Fruit fly (Drosophila melanogaster) whole organism, embryonic: Measurements from ENCODE around the gene CG7607.

Source experiments
- Antp ChIP-seq: fragments of 200-800 bp; sonication (Bioruptor generic); optimal IDR thresholded peaks from 3 replicates; lab custom pipeline; 2016; ENCODE audit warnings: missing biosample characterization, missing genetic modification characterization
- BtbVII ChIP-seq: fragments of 200-800 bp; sonication (Bioruptor generic); optimal IDR thresholded peaks from 3 replicates; lab custom pipeline; 2017; ENCODE audit warnings: missing biosample characterization, mild to moderate bottlenecking, missing genetic modification characterization
- CG10979 ChIP-seq: fragments of 200-800 bp; sonication (Bioruptor generic); optimal IDR thresholded peaks from 2 replicates; lab custom pipeline; 2018; ENCODE audit warnings: missing biosample characterization, mild to moderate bottlenecking, missing genetic modification characterization, moderate library complexity
- CG11696 ChIP-seq: fragments of 200-800 bp; sonication (Bioruptor generic); IDR thresholded peaks from 2 replicates; pipeline ENCODE4 v1.3.6; 2022; ENCODE audit warnings: missing biosample characterization, missing genetic modification characterization
- CG14050 ChIP-seq: fragments of 200-800 bp; sonication (Bioruptor generic); IDR thresholded peaks from 3 replicates; pipeline ENCODE4 v1.3.6; 2022; ENCODE audit warnings: missing biosample characterization, missing genetic modification characterization
- CG15479 ChIP-seq: fragments of 200-800 bp; sonication (Bioruptor generic); optimal IDR thresholded peaks from 3 replicates; lab custom pipeline; 2019; ENCODE audit warnings: missing biosample characterization, mild to moderate bottlenecking, missing genetic modification characterization, moderate library complexity
- CG1603 ChIP-seq: fragments of 200-800 bp; sonication (Bioruptor generic); optimal IDR thresholded peaks from 2 replicates; lab custom pipeline; 2019; ENCODE audit warnings: missing biosample characterization, mild to moderate bottlenecking, missing genetic modification characterization, moderate library complexity
- CG2129 ChIP-seq: fragments of 200-800 bp; sonication (Bioruptor generic); IDR thresholded peaks from 2 replicates; pipeline ENCODE4 v1.3.6; 2022; ENCODE audit warnings: missing biosample characterization, missing genetic modification characterization; ENCODE audit not compliant: partially characterized antibody
- CG2712 ChIP-seq: fragments of 200-800 bp; optimal IDR thresholded peaks from 3 replicates; lab custom pipeline; 2019; ENCODE audit warnings: missing biosample characterization, mild to moderate bottlenecking, missing genetic modification characterization, moderate library complexity
- CG30020 ChIP-seq: fragments of 200-800 bp; optimal IDR thresholded peaks from 2 replicates; lab custom pipeline; 2019; ENCODE audit warnings: missing biosample characterization, mild to moderate bottlenecking, missing genetic modification characterization, moderate library complexity
- CG3065 ChIP-seq: fragments of 200-800 bp; sonication (Bioruptor generic); optimal IDR thresholded peaks from 2 replicates; lab custom pipeline; 2016; ENCODE audit warnings: missing biosample characterization, missing genetic modification characterization
- CG3163 ChIP-seq: fragments of 200-800 bp; sonication (Bioruptor generic); optimal IDR thresholded peaks from 3 replicates; lab custom pipeline; 2016; ENCODE audit warnings: missing biosample characterization, missing genetic modification characterization
- CG3281 ChIP-seq: fragments of 200-800 bp; sonication (Bioruptor generic); optimal IDR thresholded peaks from 3 replicates; lab custom pipeline; 2017; ENCODE audit warnings: missing biosample characterization, mild to moderate bottlenecking, missing genetic modification characterization
- CG4404 ChIP-seq: fragments of 200-800 bp; sonication (Bioruptor generic); IDR thresholded peaks from 2 replicates; pipeline ENCODE4 v1.3.6; 2022; ENCODE audit warnings: missing biosample characterization, missing genetic modification characterization
- CG6765 ChIP-seq: fragments of 200-800 bp; sonication (Bioruptor generic); optimal IDR thresholded peaks from 3 replicates; lab custom pipeline; 2017; ENCODE audit warnings: missing biosample characterization, mild to moderate bottlenecking, missing genetic modification characterization
- CG6791 ChIP-seq: fragments of 200-800 bp; sonication (Bioruptor generic); IDR thresholded peaks from 3 replicates; pipeline ENCODE4 v1.3.6; 2022; ENCODE audit warnings: missing biosample characterization, missing genetic modification characterization; ENCODE audit not compliant: partially characterized antibody
- CG7987 ChIP-seq: fragments of 200-800 bp; sonication (Bioruptor generic); optimal IDR thresholded peaks from 2 replicates; lab custom pipeline; 2018; ENCODE audit warnings: missing biosample characterization, mild to moderate bottlenecking, missing genetic modification characterization, moderate library complexity
- CG8290 ChIP-seq, 3 experiments: fragments of 200-800 bp; sonication (Bioruptor generic); optimal IDR thresholded peaks; 2 replicates each; lab custom pipeline; 2016 to 2019; ENCODE audit warnings: missing biosample characterization in 3 of 3, missing genetic modification characterization in 3 of 3, mild to moderate bottlenecking in 2 of 3, moderate library complexity in 1 of 3
- CG8478 ChIP-seq: fragments of >200 bp; optimal IDR thresholded peaks from 2 replicates; lab custom pipeline; 2018
- CG9932 ChIP-seq: fragments of 200-800 bp; sonication (Bioruptor generic); IDR thresholded peaks from 2 replicates; pipeline ENCODE4 v1.3.6; 2022; ENCODE audit warnings: missing biosample characterization, missing genetic modification characterization
- CTCF ChIP-seq: fragments of 200-800 bp; sonication (Bioruptor generic); optimal IDR thresholded peaks from 2 replicates; lab custom pipeline; 2017; ENCODE audit warnings: missing biosample characterization, mild to moderate bottlenecking, missing genetic modification characterization, moderate library complexity
- Dip3 ChIP-seq: fragments of 200-800 bp; sonication (Bioruptor generic); optimal IDR thresholded peaks from 3 replicates; lab custom pipeline; 2016; ENCODE audit warnings: missing biosample characterization, missing genetic modification characterization
- Dp ChIP-seq: fragments of 200-800 bp; sonication (Bioruptor generic); optimal IDR thresholded peaks from 2 replicates; lab custom pipeline; 2018; ENCODE audit warnings: missing biosample characterization, mild to moderate bottlenecking, missing genetic modification characterization, moderate library complexity
- Hr39 ChIP-seq: fragments of >200 bp; optimal IDR thresholded peaks from 2 replicates; lab custom pipeline; 2017
- Hr51 ChIP-seq, 2 experiments: fragments of 200-800 bp; sonication (Bioruptor generic); optimal IDR thresholded peaks; 2 replicates in 1 of 2; 3 replicates in 1 of 2; lab custom pipeline; 2016 to 2018; ENCODE audit warnings: missing biosample characterization in 2 of 2, missing genetic modification characterization in 2 of 2, mild to moderate bottlenecking in 1 of 2, moderate library complexity in 1 of 2
- Hr78 ChIP-seq, 2 experiments: fragments of 200-800 bp in 1 of 2; fragments of >200 bp in 1 of 2; sonication (Bioruptor generic) in 1 of 2; optimal IDR thresholded peaks; 2 replicates each; lab custom pipeline; 2017 to 2019; ENCODE audit warnings: missing biosample characterization in 2 of 2, missing genetic modification characterization in 2 of 2, mild to moderate bottlenecking in 1 of 2, moderate library complexity in 1 of 2
- Lpt ChIP-seq: fragments of >200 bp; optimal IDR thresholded peaks from 2 replicates; lab custom pipeline; 2018; ENCODE audit warnings: missing biosample characterization, missing genetic modification characterization
- Mad ChIP-seq: fragments of 200-800 bp; sonication (Bioruptor generic); optimal IDR thresholded peaks from 2 replicates; lab custom pipeline; 2016; ENCODE audit warnings: missing biosample characterization, missing genetic modification characterization
- Med ChIP-seq: fragments of 200-800 bp; sonication (Bioruptor generic); peaks from one replicate; lab custom pipeline; 2016; ENCODE audit warnings: missing biosample characterization, missing genetic modification characterization, mild to moderate bottlenecking, inconsistent platforms, moderate library complexity
- NK7.1 ChIP-seq: fragments of 200-800 bp; sonication (Bioruptor generic); optimal IDR thresholded peaks from 3 replicates; lab custom pipeline; 2016; ENCODE audit warnings: missing biosample characterization, missing genetic modification characterization
- Rx ChIP-seq: fragments of 200-800 bp; sonication (Bioruptor generic); IDR thresholded peaks from 2 replicates; pipeline ENCODE4 v1.3.6; 2022; ENCODE audit warnings: missing biosample characterization, missing genetic modification characterization
- Trl ChIP-seq, 3 experiments: fragments of >200 bp in 2 of 3; fragments of 200-800 bp in 1 of 3; sonication (Bioruptor generic) in 1 of 3; optimal IDR thresholded peaks; 2 replicates in 1 of 3; 3 replicates in 2 of 3; lab custom pipeline; 2016 to 2017; ENCODE audit warnings: missing biosample characterization in 1 of 3, missing genetic modification characterization in 1 of 3
- YL-1 ChIP-seq: fragments of 200-800 bp; sonication (Bioruptor generic); optimal IDR thresholded peaks from 3 replicates; lab custom pipeline; 2017; ENCODE audit warnings: missing biosample characterization, mild to moderate bottlenecking, missing genetic modification characterization
- amos ChIP-seq: fragments of 200-800 bp; sonication (Bioruptor generic); IDR thresholded peaks from 2 replicates; pipeline ENCODE4 v1.3.6; 2022; ENCODE audit warnings: missing biosample characterization, missing genetic modification characterization; ENCODE audit not compliant: partially characterized antibody
- ci ChIP-seq: fragments of 200-800 bp; sonication (Bioruptor generic); IDR thresholded peaks from 3 replicates; pipeline ENCODE4 v1.3.6; 2022; ENCODE audit warnings: missing biosample characterization, missing genetic modification characterization
- fru ChIP-seq: fragments of >200 bp; optimal IDR thresholded peaks from 2 replicates; lab custom pipeline; 2017
- gsb ChIP-seq: fragments of 200-800 bp; sonication (Bioruptor generic); IDR thresholded peaks from 2 replicates; pipeline ENCODE4 v1.3.6; 2022; ENCODE audit warnings: missing biosample characterization, missing genetic modification characterization
- jigr1 ChIP-seq: fragments of 200-800 bp; sonication (Bioruptor generic); IDR thresholded peaks from 3 replicates; pipeline ENCODE4 v1.3.6; 2022; ENCODE audit warnings: missing biosample characterization, missing genetic modification characterization
- ken ChIP-seq: fragments of 200-800 bp; sonication (Bioruptor generic); IDR thresholded peaks from 3 replicates; pipeline ENCODE4 v1.3.6; 2022; ENCODE audit warnings: missing biosample characterization, missing genetic modification characterization
- mld ChIP-seq: fragments of 200-800 bp; sonication (Bioruptor generic); IDR thresholded peaks from 3 replicates; pipeline ENCODE4 v1.3.6; 2022; ENCODE audit warnings: missing biosample characterization, missing genetic modification characterization; ENCODE audit not compliant: partially characterized antibody
- nmo ChIP-seq: fragments of 200-800 bp; sonication (Bioruptor generic); optimal IDR thresholded peaks from 2 replicates; lab custom pipeline; 2018; ENCODE audit warnings: missing biosample characterization, mild to moderate bottlenecking, missing genetic modification characterization, moderate library complexity
- pho ChIP-seq: fragments of 200-800 bp; sonication (Bioruptor generic); optimal IDR thresholded peaks from 2 replicates; lab custom pipeline; 2016; ENCODE audit warnings: missing biosample characterization, missing genetic modification characterization
- psq ChIP-seq: fragments of 200-800 bp; sonication (Bioruptor generic); optimal IDR thresholded peaks from 2 replicates; lab custom pipeline; 2017; ENCODE audit warnings: missing biosample characterization, missing genetic modification characterization
- row ChIP-seq: fragments of 200-800 bp; sonication (Bioruptor generic); IDR thresholded peaks from 3 replicates; pipeline ENCODE4 v1.3.6; 2022; ENCODE audit warnings: missing biosample characterization, missing genetic modification characterization
- tin ChIP-seq: fragments of 200-800 bp; sonication (Bioruptor generic); optimal IDR thresholded peaks from 3 replicates; lab custom pipeline; 2016; ENCODE audit warnings: missing biosample characterization, missing genetic modification characterization
- toy ChIP-seq: fragments of 200-800 bp; sonication (Bioruptor generic); IDR thresholded peaks from 2 replicates; pipeline ENCODE4 v1.3.6; 2022; ENCODE audit warnings: missing biosample characterization, missing genetic modification characterization
- trh ChIP-seq: fragments of 200-800 bp; sonication (Bioruptor generic); optimal IDR thresholded peaks from 2 replicates; lab custom pipeline; 2016; ENCODE audit warnings: missing biosample characterization, missing genetic modification characterization
- vfl ChIP-seq: fragments of 200-800 bp; sonication (Bioruptor generic); optimal IDR thresholded peaks from 2 replicates; lab custom pipeline; 2016; ENCODE audit warnings: missing biosample characterization, missing genetic modification characterization
- vvl ChIP-seq: fragments of 200-800 bp; sonication (Bioruptor generic); IDR thresholded peaks from 2 replicates; pipeline ENCODE4 v1.3.6; 2022; ENCODE audit warnings: missing biosample characterization, missing genetic modification characterization

The CG7607 gene

DNA sequence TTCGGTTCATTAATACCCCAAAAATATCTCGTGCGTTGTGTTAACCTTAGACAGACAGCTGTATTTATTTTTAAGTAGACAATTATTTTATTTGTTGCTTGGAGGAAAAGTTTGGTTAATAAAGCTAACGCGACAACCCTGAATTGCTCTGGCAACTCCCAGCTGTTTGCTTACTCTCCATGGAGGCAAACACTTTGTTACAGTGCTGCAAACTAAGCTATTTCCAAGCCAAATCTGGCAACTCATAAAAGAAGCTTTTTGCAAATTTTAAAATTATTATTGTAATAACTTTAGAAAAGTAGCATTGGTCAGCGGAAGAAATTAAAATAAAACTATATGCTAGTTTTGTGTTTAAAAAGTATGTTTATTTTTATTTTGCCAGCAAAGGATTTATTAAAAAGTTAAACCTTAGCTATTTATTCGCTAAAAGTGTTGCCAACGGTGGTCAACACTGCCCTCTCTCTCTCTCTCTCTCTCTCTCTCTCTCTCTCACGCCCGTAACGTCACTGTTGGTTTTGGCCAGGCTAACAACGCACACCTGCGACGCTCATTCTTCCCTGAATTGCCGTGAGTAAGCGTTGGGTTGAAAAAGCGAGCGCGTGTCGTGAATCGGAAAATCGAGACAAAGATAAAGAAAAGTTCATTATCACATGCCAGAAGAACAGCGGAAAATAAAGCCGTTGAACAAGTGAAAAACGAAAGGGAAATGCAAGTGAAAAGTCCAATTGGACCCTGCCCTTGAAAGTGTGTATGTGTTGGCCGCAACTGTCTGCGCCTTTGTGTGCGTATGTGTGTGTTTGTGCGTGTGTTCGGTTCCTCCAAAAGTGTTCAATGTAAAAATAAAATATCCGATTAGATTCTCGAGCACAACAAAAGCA lies 16.1 kb downstream of the CG7607 start (continued):
- peak; percentile 89 for TF ChIP-seq CG9932 (GFP tag; lab: Robert Waterston, UW)
- no peak for TF ChIP-seq CG6791
- TF ChIP-seq Rx (GFP tag; lab: Robert Waterston, UW), result peak; percentile 90
- TF ChIP-seq CG7987, result peak; percentile 75
- TF ChIP-seq Med (GFP tag; lab: Kevin White, UChicago), result peak; percentile 99
- peak; percentile 85 for TF ChIP-seq ken (GFP tag; lab: Robert Waterston, UW)
- TF ChIP-seq Hr39, result no peak
- TF ChIP-seq pho (GFP tag; lab: Kevin White, UChicago), result peak; percentile 93
- peak; percentile 73; the same call in 2 of the 3 replicates for TF ChIP-seq jigr1
- TF ChIP-seq CG14050 (GFP tag; lab: Robert Waterston, UW), result peak; percentile 83
- TF ChIP-seq Mad (GFP tag; lab: Kevin White, UChicago), result peak; percentile 64
- TF ChIP-seq Trl (optimal IDR thresholded peaks at IDR 0.05; lab: Kevin White, UChicago), result peak; percentile 79 to 98
- TF ChIP-seq Trl (GFP tag; optimal IDR thresholded peaks at IDR 0.05; lab: Kevin White, UChicago), result peak; percentile 93
- peak; percentile 80 to 86 for TF ChIP-seq Hr51 (GFP tag; optimal IDR thresholded peaks at IDR 0.05; lab: Kevin White, UChicago)
- no peak for TF ChIP-seq fru (lab: Kevin White, UChicago)
- no peak for TF ChIP-seq Lpt (GFP tag; lab: Kevin White, UChicago)
- TF ChIP-seq CG11696 (GFP tag; lab: Robert Waterston, UW), result peak; percentile 92
- TF ChIP-seq CG30020 (tag; lab: Kevin White, UChicago), result peak; percentile 2
- peak; percentile 82 for TF ChIP-seq CG10979 (tag; lab: Kevin White, UChicago)
- peak; percentile 91 for TF ChIP-seq CG1603 (tag; lab: Kevin White, UChicago)
- peak; percentile 79 for TF ChIP-seq tin (GFP tag; lab: Kevin White, UChicago)
- peak; percentile 30 for TF ChIP-seq CG8290 (GFP tag; optimal IDR thresholded peaks at IDR 0.05; lab: Kevin White, UChicago)
- TF ChIP-seq CG8290 (tag; optimal IDR thresholded peaks at IDR 0.05; lab: Kevin White, UChicago), result peak; percentile 26 to 93
- TF ChIP-seq CG3281 (GFP tag; lab: Kevin White, UChicago), result peak; percentile 90
- peak; percentile 88 for TF ChIP-seq Dip3 (GFP tag; lab: Kevin White, UChicago)
- TF ChIP-seq vvl (GFP tag; lab: Robert Waterston, UW), result peak; percentile 98
- TF ChIP-seq amos (GFP tag; lab: Robert Waterston, UW), result peak; percentile 23; the same call in 1 of the 2 replicates
- TF ChIP-seq psq (GFP tag; lab: Kevin White, UChicago), result peak; percentile 52
- no peak for TF ChIP-seq CG8478 (lab: Kevin White, UChicago)
- TF ChIP-seq toy, result peak; percentile 85
- peak; percentile 89 for TF ChIP-seq CG6765 (GFP tag; lab: Kevin White, UChicago)
- peak; percentile 39 for TF ChIP-seq CTCF (GFP tag; lab: Kevin White, UChicago)
- TF ChIP-seq Antp (GFP tag; lab: Kevin White, UChicago), result peak; percentile 93
- TF ChIP-seq CG2129 (GFP tag; lab: Robert Waterston, UW), result no peak
- TF ChIP-seq gsb, result peak; percentile 87
- TF ChIP-seq nmo (GFP tag; lab: Kevin White, UChicago), result peak; percentile 58
- TF ChIP-seq Hr78 (GFP tag; optimal IDR thresholded peaks at IDR 0.05; lab: Kevin White, UChicago), result no peak
- TF ChIP-seq CG15479 (GFP tag; lab: Kevin White, UChicago), result no peak
- TF ChIP-seq CG3065, result peak; percentile 50
- peak; percentile 44 for TF ChIP-seq trh (GFP tag; lab: Kevin White, UChicago)
- peak; percentile 80 for TF ChIP-seq NK7.1
- peak; percentile 90 for TF ChIP-seq BtbVII
- TF ChIP-seq YL-1 (GFP tag; lab: Kevin White, UChicago), result peak; percentile 34
- peak; percentile 89 for TF ChIP-seq CG2712 (tag; lab: Kevin White, UChicago)
- TF ChIP-seq vfl (GFP tag; lab: Kevin White, UChicago), result peak; percentile 91
- TF ChIP-seq row (GFP tag; lab: Robert Waterston, UW), result peak; percentile 99
- no peak for TF ChIP-seq Dp (GFP tag; lab: Kevin White, UChicago)
- peak; percentile 53 for TF ChIP-seq CG3163
- peak; percentile 82 for TF ChIP-seq CG4404
- peak; percentile 93 for TF ChIP-seq ci (GFP tag; lab: Robert Waterston, UW)
- no peak for TF ChIP-seq mld (GFP tag; lab: Robert Waterston, UW)
